Fruit fly (Drosophila melanogaster) whole organism, pupa: ENCODE data around the gene mtTFB2.

Source experiments
- CG10348 ChIP-seq: fragments of 200-800 bp; sonication (Bioruptor generic); IDR thresholded peaks from 2 replicates; pipeline ENCODE4 v1.3.6; 2022; ENCODE audit warnings: missing biosample characterization, missing genetic modification characterization
- CG12605 ChIP-seq: fragments of 200-800 bp; sonication (Bioruptor generic); IDR thresholded peaks from 2 replicates; pipeline ENCODE4 v1.3.6; 2022; ENCODE audit warnings: missing biosample characterization, missing genetic modification characterization
- CG13204 ChIP-seq: fragments of 200-800 bp; sonication (Bioruptor generic); optimal IDR thresholded peaks from 2 replicates; lab custom pipeline; 2018; ENCODE audit warnings: missing biosample characterization, mild to moderate bottlenecking, missing genetic modification characterization, moderate library complexity
- CG14655 ChIP-seq: fragments of 200-800 bp; sonication (Bioruptor generic); optimal IDR thresholded peaks from 3 replicates; lab custom pipeline; 2017; ENCODE audit warnings: mild to moderate bottlenecking, missing biosample characterization, missing genetic modification reagents, missing genetic modification characterization
- CG15710 ChIP-seq: fragments of 200-800 bp; sonication (Bioruptor generic); optimal IDR thresholded peaks from 2 replicates; lab custom pipeline; 2018; ENCODE audit warnings: missing biosample characterization, mild to moderate bottlenecking, missing genetic modification characterization, moderate library complexity
- CG17806 ChIP-seq: fragments of 200-800 bp; sonication (Bioruptor generic); optimal IDR thresholded peaks from 2 replicates; lab custom pipeline; 2018; ENCODE audit warnings: missing biosample characterization, mild to moderate bottlenecking, missing genetic modification characterization, moderate library complexity
- CG32121 ChIP-seq: fragments of 200-800 bp; sonication (Bioruptor generic); IDR thresholded peaks from 2 replicates; pipeline ENCODE4 v1.3.6; 2022; ENCODE audit warnings: missing biosample characterization, missing genetic modification characterization
- CG34367 ChIP-seq: fragments of 200-800 bp; sonication (Bioruptor generic); optimal IDR thresholded peaks from 2 replicates; lab custom pipeline; 2018; ENCODE audit warnings: missing biosample characterization, mild to moderate bottlenecking, missing genetic modification characterization
- CG4496 ChIP-seq: fragments of 200-800 bp; sonication (Bioruptor generic); IDR thresholded peaks from 3 replicates; pipeline ENCODE4 v1.3.6; 2022; ENCODE audit warnings: missing biosample characterization, missing genetic modification characterization
- CG8159 ChIP-seq: fragments of 200-800 bp; sonication (Bioruptor generic); optimal IDR thresholded peaks from 3 replicates; lab custom pipeline; 2018; ENCODE audit warnings: missing biosample characterization, mild to moderate bottlenecking, missing genetic modification characterization, moderate library complexity
- CG8301 ChIP-seq: fragments of 200-800 bp; sonication (Bioruptor generic); optimal IDR thresholded peaks from 2 replicates; lab custom pipeline; 2018; ENCODE audit warnings: missing biosample characterization, mild to moderate bottlenecking, missing genetic modification characterization
- CG9948 ChIP-seq: fragments of 200-800 bp; sonication (Bioruptor generic); optimal IDR thresholded peaks from 2 replicates; lab custom pipeline; 2018; ENCODE audit warnings: missing biosample characterization, mild to moderate bottlenecking, missing genetic modification characterization, moderate library complexity
- D1 ChIP-seq: fragments of 200-800 bp; sonication (Bioruptor generic); optimal IDR thresholded peaks from 2 replicates; lab custom pipeline; 2018; ENCODE audit warnings: missing biosample characterization, mild to moderate bottlenecking, missing genetic modification characterization, moderate library complexity
- EcR ChIP-seq: fragments of 200-800 bp; sonication (Bioruptor generic); optimal IDR thresholded peaks from 3 replicates; lab custom pipeline; 2019; ENCODE audit warnings: missing biosample characterization, missing genetic modification characterization, mild to moderate bottlenecking, moderate library complexity, missing genetic modification reagents
- Ets98B ChIP-seq: fragments of 200-800 bp; sonication (Bioruptor generic); IDR thresholded peaks from 2 replicates; pipeline ENCODE4 v1.3.6; 2022; ENCODE audit warnings: missing biosample characterization, missing genetic modification characterization
- Pif1A ChIP-seq: fragments of 200-800 bp; sonication (Bioruptor generic); optimal IDR thresholded peaks from 3 replicates; lab custom pipeline; 2016; ENCODE audit warnings: missing biosample characterization, missing genetic modification characterization
- Pif1B ChIP-seq: fragments of 200-800 bp; sonication (Bioruptor generic); optimal IDR thresholded peaks from 3 replicates; lab custom pipeline; 2016; ENCODE audit warnings: missing biosample characterization, missing genetic modification characterization
- Snoo ChIP-seq: fragments of 200-800 bp; sonication (Bioruptor generic); optimal IDR thresholded peaks from 3 replicates; lab custom pipeline; 2017; ENCODE audit warnings: missing biosample characterization, mild to moderate bottlenecking, missing genetic modification characterization, inconsistent platforms
- fd96Ca ChIP-seq: fragments of 200-800 bp; sonication (Bioruptor generic); IDR thresholded peaks from 3 replicates; pipeline ENCODE4 v1.3.6; 2022; ENCODE audit warnings: missing biosample characterization, missing genetic modification characterization
- gl ChIP-seq: fragments of 200-800 bp; sonication (Bioruptor generic); optimal IDR thresholded peaks from 2 replicates; lab custom pipeline; 2018; ENCODE audit warnings: missing biosample characterization, mild to moderate bottlenecking, missing genetic modification characterization
- rn ChIP-seq: fragments of 200-800 bp; sonication (Bioruptor generic); IDR thresholded peaks from 2 replicates; pipeline ENCODE4 v1.3.6; 2022; ENCODE audit warnings: missing biosample characterization, missing genetic modification characterization

The mtTFB2 gene

dm6 chr3R:10089171-10089664, 43.8 kb downstream of the mtTFB2 start:
- TF ChIP-seq D1 (tag; lab: Kevin White, UChicago): no peak
- TF ChIP-seq EcR: peak; percentile 84
- TF ChIP-seq rn (GFP tag; lab: Robert Waterston, UW): no peak
- no peak for TF ChIP-seq CG12605 (GFP tag; lab: Robert Waterston, UW)
- TF ChIP-seq CG4496 (GFP tag; lab: Robert Waterston, UW): peak; percentile 54; the same call in 1 of the 3 replicates
- no peak for TF ChIP-seq CG10348
- TF ChIP-seq CG8159 (tag; lab: Kevin White, UChicago): no peak
- no peak for TF ChIP-seq CG14655 (GFP tag; lab: Kevin White, UChicago)
- TF ChIP-seq gl (tag; lab: Kevin White, UChicago): no peak
- peak; percentile 17 for TF ChIP-seq Snoo
- no peak for TF ChIP-seq CG32121 (GFP tag; lab: Robert Waterston, UW)
- no peak for TF ChIP-seq CG13204 (GFP tag; lab: Kevin White, UChicago)
- peak; percentile 35; the same call in 1 of the 2 replicates for TF ChIP-seq Ets98B (GFP tag; lab: Robert Waterston, UW)
- peak; percentile 23 for TF ChIP-seq Pif1B (GFP tag; lab: Kevin White, UChicago)
- TF ChIP-seq CG17806: no peak
- no peak; the same call in 2 of the 3 replicates for TF ChIP-seq fd96Ca (GFP tag; lab: Robert Waterston, UW)
- no peak for TF ChIP-seq CG15710 (tag; lab: Kevin White, UChicago)

dm6 chr3R:10090906-10091305, 45.5 kb downstream of the mtTFB2 start:
- no peak for TF ChIP-seq Pif1A (GFP tag; lab: Kevin White, UChicago)
- TF ChIP-seq Pif1B (GFP tag; lab: Kevin White, UChicago): no peak
- no peak for TF ChIP-seq EcR
- no peak for TF ChIP-seq CG32121 (GFP tag; lab: Robert Waterston, UW)
- no peak for TF ChIP-seq Ets98B (GFP tag; lab: Robert Waterston, UW)
- TF ChIP-seq CG4496 (GFP tag; lab: Robert Waterston, UW): peak; percentile 31; the same call in 1 of the 3 replicates
- no peak for TF ChIP-seq D1 (tag; lab: Kevin White, UChicago)

- TF ChIP-seq Snoo: no peak
- TF ChIP-seq Pif1A (GFP tag; lab: Kevin White, UChicago): no peak
Measured at dm6 chr3R:10091513-10091912, 46.1 kb downstream of the mtTFB2 start.

- TF ChIP-seq CG32121 (GFP tag; lab: Robert Waterston, UW) (no peak), CG4496 (GFP tag; lab: Robert Waterston, UW) (peak; percentile 76), fd96Ca (GFP tag; lab: Robert Waterston, UW) (no peak), CG8301 (tag; lab: Kevin White, UChicago) (no peak), Ets98B (GFP tag; lab: Robert Waterston, UW) (peak; percentile 58; the same call in 1 of the 2 replicates), gl (tag; lab: Kevin White, UChicago) (no peak), CG9948 (no peak), Pif1B (GFP tag; lab: Kevin White, UChicago) (no peak), CG17806 (no peak), Pif1A (GFP tag; lab: Kevin White, UChicago) (no peak), CG13204 (GFP tag; lab: Kevin White, UChicago) (no peak), CG14655 (GFP tag; lab: Kevin White, UChicago) (no peak), CG15710 (tag; lab: Kevin White, UChicago) (no peak), EcR (peak; percentile 11), CG8159 (tag; lab: Kevin White, UChicago) (no peak), D1 (tag; lab: Kevin White, UChicago) (no peak), rn (GFP tag; lab: Robert Waterston, UW) (no peak), CG10348 (no peak), Snoo (no peak), CG12605 (GFP tag; lab: Robert Waterston, UW) (peak; percentile 64; the same call in 1 of the 2 replicates), CG34367 (tag; lab: Kevin White, UChicago) (no peak)
Measured at dm6 chr3R:10093252-10094030, 48.1 kb downstream of the mtTFB2 start.

dm6 chr3R:10095052-10095451, 49.7 kb downstream of the mtTFB2 start:
- TF ChIP-seq CG14655 (GFP tag; lab: Kevin White, UChicago) (no peak), EcR (no peak), CG8301 (tag; lab: Kevin White, UChicago) (no peak), CG32121 (GFP tag; lab: Robert Waterston, UW) (no peak), Pif1A (GFP tag; lab: Kevin White, UChicago) (no peak), CG12605 (GFP tag; lab: Robert Waterston, UW) (no peak), Ets98B (GFP tag; lab: Robert Waterston, UW) (no peak), CG8159 (tag; lab: Kevin White, UChicago) (no peak)

dm6 chr3R:10095765-10096164, 50.4 kb downstream of the mtTFB2 start:
- TF ChIP-seq CG17806: no peak
- no peak for TF ChIP-seq Ets98B (GFP tag; lab: Robert Waterston, UW)
- TF ChIP-seq Pif1A (GFP tag; lab: Kevin White, UChicago): no peak
- TF ChIP-seq CG12605 (GFP tag; lab: Robert Waterston, UW): no peak
- TF ChIP-seq Pif1B (GFP tag; lab: Kevin White, UChicago): no peak
- TF ChIP-seq rn (GFP tag; lab: Robert Waterston, UW): no peak
- no peak for TF ChIP-seq gl (tag; lab: Kevin White, UChicago)
- TF ChIP-seq CG32121 (GFP tag; lab: Robert Waterston, UW): no peak
- TF ChIP-seq CG14655 (GFP tag; lab: Kevin White, UChicago): no peak
- no peak for TF ChIP-seq CG4496 (GFP tag; lab: Robert Waterston, UW)
- TF ChIP-seq D1 (tag; lab: Kevin White, UChicago): no peak
- TF ChIP-seq CG34367 (tag; lab: Kevin White, UChicago): no peak
- TF ChIP-seq, all 21 proteins: peak for 0
